Worm (Caenorhabditis elegans) whole organism, L4/young adult: Measurements from ENCODE around the gene dpf-4.

ENCODE experiments used
- dao-5 ChIP-seq: sonication (generic microtip); optimal IDR thresholded peaks from 2 replicates; lab custom pipeline; 2016; ENCODE audit warnings: missing genotype, missing genetic modification characterization, moderate library complexity, missing compliant biosample characterization
- him-1 ChIP-seq: sonication (generic microtip); optimal IDR thresholded peaks from 2 replicates; lab custom pipeline; 2016; ENCODE audit warnings: missing genotype, missing genetic modification reagents, missing genetic modification characterization, missing compliant biosample characterization

ce11 chrIII:5882823-5883222 is 23.7 kb downstream of the dpf-4 start, which contains the start of gene F01F1.14:
- TF ChIP-seq him-1 (tag; lab: Kevin White, UChicago) (no peak), dao-5 (no peak)
